Fruit fly (Drosophila melanogaster): ENCODE results near the gene D1.

Gene D1

dm6 chr3R:9260421-9260973 lies 20.0 kb upstream of the D1 start, which contains the start of gene ATP6AP2:
Gene ATP6AP2 (plus strand): TSS chr3R:9260638.
- TF ChIP-seq Eip78C (GFP tag) (peak; percentile 76), CG3032 (tag; optimal IDR thresholded peaks at IDR 0.05) (peak; percentile 58), Ets21C (GFP tag; optimal IDR thresholded peaks at IDR 0.05) (no peak), CG31627 (GFP tag; optimal IDR thresholded peaks at IDR 0.05) (peak; percentile 38), esn (GFP tag; optimal IDR thresholded peaks at IDR 0.05) (peak; percentile 59), lz (GFP tag; optimal IDR thresholded peaks at IDR 0.05) (peak; percentile 35), CG9139 (GFP tag; optimal IDR thresholded peaks at IDR 0.05) (no peak), CG7368 (GFP tag; optimal IDR thresholded peaks at IDR 0.05) (no peak), cyc (GFP tag; optimal IDR thresholded peaks at IDR 0.05) (peak; percentile 35)

- TF ChIP-seq CG11294 (GFP tag; IDR thresholded peaks at IDR 0.05) (no peak), dac (GFP tag; optimal IDR thresholded peaks at IDR 0.05) (no peak), Eip78C (GFP tag) (peak; percentile 13), Sox14 (GFP tag; optimal IDR thresholded peaks at IDR 0.05) (no peak), topi (GFP tag; optimal IDR thresholded peaks at IDR 0.05) (no peak)
Observed at dm6 chr3R:9258252-9259225, 18.1 kb upstream of the D1 start, which contains the start of the genes Ibf2 and Ibf1. Gene Ibf2 (minus strand): TSS chr3R:9258501. Gene Ibf1 (plus strand): TSS chr3R:9258964.

dm6 chr3R:9257616-9258015 lies 17.2 kb upstream of the D1 start, which contains the start of gene CG16736:
Gene CG16736 (minus strand): TSS chr3R:9257716.
- TF ChIP-seq CG10669 (GFP tag; optimal IDR thresholded peaks at IDR 0.05), result no peak
- no peak for TF ChIP-seq CG6854 (GFP tag; optimal IDR thresholded peaks at IDR 0.05)
- TF ChIP-seq vri (GFP tag; optimal IDR thresholded peaks at IDR 0.05), result no peak

- TF ChIP-seq Gug (GFP tag; IDR thresholded peaks at IDR 0.05) (no peak), Met (GFP tag; optimal IDR thresholded peaks at IDR 0.05) (no peak), Hr38 (GFP tag; optimal IDR thresholded peaks at IDR 0.05) (no peak), CG10669 (GFP tag; optimal IDR thresholded peaks at IDR 0.05) (no peak), CG11294 (GFP tag; IDR thresholded peaks at IDR 0.05) (no peak), dsx (GFP tag; optimal IDR thresholded peaks at IDR 0.05; ENCODE audit: poor library complexity, severe bottlenecking) (no peak), Ets96B (tag; optimal IDR thresholded peaks at IDR 0.05) (no peak), CG34406 (GFP tag; optimal IDR thresholded peaks at IDR 0.05) (no peak)
Observed at dm6 chr3R:9254798-9255197, 14.3 kb upstream of the D1 start, which contains the start of gene CG16734. Gene CG16734 (plus strand): TSS chr3R:9255052.

dm6 chr3R:9251543-9251942 lies 11.1 kb upstream of the D1 start, which contains the start of gene St2:
Gene St2 (plus strand): TSS chr3R:9251843.
- TF ChIP-seq CG3032 (tag; optimal IDR thresholded peaks at IDR 0.05) (no peak), Eip78C (GFP tag) (peak; percentile 43)

- TF ChIP-seq svp (GFP tag), result no peak
- peak; percentile 67 for TF ChIP-seq Blimp-1 (GFP tag; optimal IDR thresholded peaks at IDR 0.05)
- TF ChIP-seq Sox15 (GFP tag; optimal IDR thresholded peaks at IDR 0.05), result peak; percentile 77
- peak; percentile 34 for TF ChIP-seq CG9139 (GFP tag; optimal IDR thresholded peaks at IDR 0.05)
- peak; percentile 71 for TF ChIP-seq CG8319 (GFP tag; optimal IDR thresholded peaks at IDR 0.05)
- peak; percentile 92 for TF ChIP-seq cyc (GFP tag; optimal IDR thresholded peaks at IDR 0.05)
- peak; percentile 86 for TF ChIP-seq CG6854 (GFP tag; optimal IDR thresholded peaks at IDR 0.05)
- peak; percentile 85 for TF ChIP-seq Ets21C (GFP tag; optimal IDR thresholded peaks at IDR 0.05)
- peak; percentile 89 for TF ChIP-seq Sox14 (GFP tag; optimal IDR thresholded peaks at IDR 0.05)
- no peak for TF ChIP-seq fkh (GFP tag; optimal IDR thresholded peaks at IDR 0.05)
- TF ChIP-seq Ets96B (tag; optimal IDR thresholded peaks at IDR 0.05), result peak; percentile 67
- TF ChIP-seq CG8632 (GFP tag; optimal IDR thresholded peaks at IDR 0.05), result peak; percentile 79
- TF ChIP-seq CG6792 (GFP tag; optimal IDR thresholded peaks at IDR 0.05), result peak; percentile 89
- TF ChIP-seq Hr38 (GFP tag; optimal IDR thresholded peaks at IDR 0.05), result no peak
- peak; percentile 56 for TF ChIP-seq dsx (GFP tag; optimal IDR thresholded peaks at IDR 0.05; ENCODE audit: poor library complexity, severe bottlenecking)
- peak; percentile 92 for TF ChIP-seq Smox (GFP tag; optimal IDR thresholded peaks at IDR 0.05)
- peak; percentile 86 for TF ChIP-seq OdsH (GFP tag; optimal IDR thresholded peaks at IDR 0.05)
- peak; percentile 94 for TF ChIP-seq esn (GFP tag; optimal IDR thresholded peaks at IDR 0.05)
- peak; percentile 71 for TF ChIP-seq CG3032 (tag; optimal IDR thresholded peaks at IDR 0.05)
- TF ChIP-seq CG10669 (GFP tag; optimal IDR thresholded peaks at IDR 0.05), result peak; percentile 71
- TF ChIP-seq spab (GFP tag; optimal IDR thresholded peaks at IDR 0.05), result no peak
- no peak for TF ChIP-seq CG6276 (GFP tag; optimal IDR thresholded peaks at IDR 0.05)
- no peak for TF ChIP-seq CG16779 (tag; optimal IDR thresholded peaks at IDR 0.05)
- peak; percentile 56 for TF ChIP-seq CG6808 (GFP tag; optimal IDR thresholded peaks at IDR 0.05)
- TF ChIP-seq CG1621 (tag; optimal IDR thresholded peaks at IDR 0.05), result peak; percentile 54
Observed at dm6 chr3R:9250868-9251267, 10.4 kb upstream of the D1 start.
